Worm (Caenorhabditis elegans) whole organism, L4/young adult: ENCODE data around the gene ugt-49.
"Not testable (repeated sequence)": the region's sequence is repeated elsewhere in the genome, so short reads cannot be mapped to it uniquely, and the experiment has no call there.

Experiments
- W03F9.2 ChIP-seq: fragments of 150-350 bp; optimal IDR thresholded peaks from 2 replicates; lab custom pipeline; 2014; ENCODE audit warnings: missing biosample characterization, missing genetic modification characterization
- dao-5 ChIP-seq: sonication (generic microtip); optimal IDR thresholded peaks from 2 replicates; lab custom pipeline; 2016; ENCODE audit warnings: missing genotype, missing genetic modification characterization, moderate library complexity, missing compliant biosample characterization
- him-1 ChIP-seq: sonication (generic microtip); optimal IDR thresholded peaks from 2 replicates; lab custom pipeline; 2016; ENCODE audit warnings: missing genotype, missing genetic modification reagents, missing genetic modification characterization, missing compliant biosample characterization

Gene ugt-49

DNA sequence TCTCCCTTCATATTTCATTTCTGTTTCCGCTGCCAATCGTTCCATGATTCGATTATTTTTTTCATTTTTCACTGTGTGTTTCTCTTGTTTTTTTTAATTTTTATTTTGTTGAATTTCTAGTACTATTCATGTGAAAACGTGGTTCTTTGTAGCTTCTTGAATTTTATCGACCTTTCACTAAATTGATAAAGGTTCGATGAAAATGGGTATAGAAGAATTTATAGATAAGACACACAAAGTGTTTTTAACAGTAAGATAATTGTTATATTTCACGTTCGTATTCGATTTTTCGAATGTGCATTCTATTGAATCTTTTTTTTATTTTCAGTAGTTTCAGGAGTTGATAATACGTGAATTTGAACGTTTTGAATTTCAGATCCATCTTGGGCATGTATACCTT lies at the start of gene ugt-49:
Gene ugt-49, plus strand, starts transcription at position 371 of the 400 bp plus-strand sequence.
- TF ChIP-seq W03F9.2 (tag; lab: Kevin White, UChicago): no peak
- TF ChIP-seq dao-5 (tag; lab: Kevin White, UChicago): no peak
- no peak for TF ChIP-seq him-1 (tag; lab: Kevin White, UChicago)

DNA sequence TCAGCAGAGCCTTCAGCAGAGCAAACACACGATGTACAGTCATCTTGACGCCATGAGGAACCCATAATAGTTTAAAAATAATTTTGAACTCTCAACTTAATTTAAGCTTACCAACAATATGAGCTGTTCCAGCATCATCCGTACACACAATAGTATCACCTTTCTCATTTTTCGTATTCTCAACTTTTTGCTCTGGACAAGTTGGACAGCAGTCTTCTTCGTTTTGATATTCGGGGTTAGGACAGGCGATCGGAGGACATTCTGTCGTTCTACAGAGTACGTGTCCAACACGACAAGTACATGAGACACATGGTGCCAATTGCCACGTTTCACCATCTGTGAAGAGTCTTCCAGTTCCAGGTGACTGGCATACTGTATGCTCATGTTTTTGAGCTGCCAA lies 48.6 kb upstream of the ugt-49 start:
- TF ChIP-seq W03F9.2 (tag; lab: Kevin White, UChicago): no peak

DNA sequence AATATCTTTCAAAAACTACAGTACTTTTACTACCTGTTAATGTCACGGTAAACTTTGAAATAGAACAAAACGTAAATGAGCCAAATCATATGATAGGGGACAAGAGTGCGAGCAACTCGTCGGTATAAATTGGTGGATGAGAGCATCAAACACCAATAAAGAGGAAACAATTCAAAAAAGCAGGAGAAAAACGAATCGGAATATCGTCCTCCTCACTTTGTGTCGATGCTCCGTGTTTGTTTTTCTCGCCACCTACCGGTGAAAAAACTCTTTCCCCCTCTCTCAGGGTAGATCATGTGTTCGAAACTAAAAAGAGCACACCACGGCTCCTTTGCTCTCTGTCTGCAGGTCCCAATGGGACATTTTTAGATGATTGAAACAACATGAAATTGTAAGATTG lies 44.0 kb upstream of the ugt-49 start:
- no peak for TF ChIP-seq him-1 (tag; lab: Kevin White, UChicago)
- no peak for TF ChIP-seq dao-5 (tag; lab: Kevin White, UChicago)
- TF ChIP-seq W03F9.2 (tag; lab: Kevin White, UChicago): no peak

DNA sequence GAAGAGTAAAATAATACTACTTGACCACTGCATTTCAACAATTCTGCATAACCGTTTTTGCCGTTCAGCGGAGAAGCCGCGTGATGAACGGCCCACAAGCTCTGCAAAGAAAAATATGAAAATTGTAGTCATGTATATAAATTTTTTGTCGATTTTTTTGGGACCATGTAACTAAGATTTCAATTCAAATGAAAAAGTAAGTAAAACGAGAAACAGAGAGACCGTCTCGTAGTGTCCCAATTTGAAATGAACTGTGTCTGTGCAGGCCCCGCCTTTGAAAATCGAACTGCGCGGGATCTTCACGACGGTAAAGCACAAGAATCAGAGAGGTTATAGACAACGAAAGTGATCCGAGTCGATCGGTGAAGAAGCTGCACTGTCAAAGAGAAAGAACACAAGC lies 40.1 kb upstream of the ugt-49 start, which contains the start of gene crm-1:
Gene crm-1, minus strand, starts transcription at position 101 of the 400 bp plus-strand sequence.
- no peak for TF ChIP-seq W03F9.2 (tag; lab: Kevin White, UChicago)
- TF ChIP-seq him-1 (tag; lab: Kevin White, UChicago): no peak
- TF ChIP-seq dao-5 (tag; lab: Kevin White, UChicago): no peak

DNA sequence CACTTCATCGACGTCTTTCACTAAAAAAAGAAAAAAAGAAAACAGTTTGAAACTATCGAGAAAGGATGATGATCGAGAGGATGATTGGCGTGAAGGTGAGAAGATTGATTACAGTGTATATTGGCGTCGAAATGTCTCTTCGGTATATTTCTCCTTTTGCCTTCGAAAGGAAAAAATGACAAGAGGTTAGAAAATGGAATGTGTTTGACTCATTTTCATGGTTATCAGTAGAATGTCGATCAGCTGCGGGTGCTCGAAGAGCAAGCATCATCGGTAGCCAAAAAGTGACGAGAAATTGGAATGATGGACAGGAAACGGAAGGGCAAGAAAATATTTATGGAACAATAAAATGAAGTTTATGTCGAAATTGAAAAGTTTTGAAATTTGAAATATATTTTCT lies 38.3 kb upstream of the ugt-49 start:
- no peak for TF ChIP-seq dao-5 (tag; lab: Kevin White, UChicago)
- no peak for TF ChIP-seq him-1 (tag; lab: Kevin White, UChicago)
- no peak for TF ChIP-seq W03F9.2 (tag; lab: Kevin White, UChicago)

DNA sequence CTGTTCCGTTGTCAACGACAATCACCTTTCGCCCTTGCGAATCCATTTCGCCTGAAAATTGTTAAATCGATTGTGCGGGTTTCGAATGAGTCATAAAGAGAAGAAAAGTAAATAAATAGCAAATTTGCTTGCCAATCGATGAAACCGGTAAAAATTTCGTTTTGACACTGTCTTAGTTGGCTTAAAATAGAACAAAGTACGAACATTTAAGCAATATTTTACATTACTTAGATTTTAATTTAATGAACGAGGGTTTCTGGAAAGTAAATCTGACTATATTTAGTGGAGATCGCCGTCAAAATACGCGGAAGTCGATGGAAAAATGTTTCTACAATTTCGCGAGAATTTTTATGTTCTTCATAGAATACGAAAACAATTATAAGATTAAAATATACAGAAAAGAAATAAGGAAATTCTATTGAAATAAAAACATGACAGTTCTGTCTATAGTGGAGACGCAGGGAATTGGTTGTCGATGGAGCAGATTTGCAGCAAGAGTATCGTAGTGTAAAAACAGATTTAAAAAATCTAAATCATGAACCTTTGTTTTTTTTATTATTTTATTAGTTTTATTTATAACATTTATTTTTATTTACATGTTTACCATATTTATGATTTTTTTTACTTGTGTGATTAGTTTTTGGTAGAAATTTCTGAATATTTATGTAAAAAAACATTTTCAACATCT lies 33.7 kb upstream of the ugt-49 start, which contains the start of gene arx-2:
Gene arx-2, minus strand, starts transcription at position 51 of the 688 bp plus-strand sequence.
- TF ChIP-seq W03F9.2 (tag; lab: Kevin White, UChicago) (peak; percentile 90), dao-5 (tag; lab: Kevin White, UChicago) (no peak), him-1 (tag; lab: Kevin White, UChicago) (no peak)

DNA sequence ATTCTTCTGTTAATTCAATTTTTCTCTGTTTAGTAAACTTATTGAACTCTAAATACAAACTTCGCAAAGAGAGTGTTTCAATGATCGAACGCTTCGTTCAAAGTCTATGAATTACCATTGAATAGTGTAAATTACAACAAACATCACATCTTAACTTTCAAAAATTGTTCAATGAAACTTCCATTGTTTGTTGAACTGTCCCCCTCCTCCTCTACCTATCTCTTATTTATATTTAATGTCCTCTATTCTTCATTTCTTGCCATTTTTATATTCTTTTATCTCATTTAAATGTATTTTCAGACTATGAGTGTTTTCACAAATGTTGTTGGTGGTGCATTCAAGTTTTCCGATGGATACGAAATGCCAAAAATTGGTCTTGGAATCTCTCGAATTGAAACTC lies 32.9 kb upstream of the ugt-49 start, which contains the start of gene K07C5.2:
Gene K07C5.2, plus strand, starts transcription at position 301 of the 400 bp plus-strand sequence.
- TF ChIP-seq dao-5 (tag; lab: Kevin White, UChicago) (no peak), W03F9.2 (tag; lab: Kevin White, UChicago) (no peak), him-1 (tag; lab: Kevin White, UChicago) (no peak)

DNA sequence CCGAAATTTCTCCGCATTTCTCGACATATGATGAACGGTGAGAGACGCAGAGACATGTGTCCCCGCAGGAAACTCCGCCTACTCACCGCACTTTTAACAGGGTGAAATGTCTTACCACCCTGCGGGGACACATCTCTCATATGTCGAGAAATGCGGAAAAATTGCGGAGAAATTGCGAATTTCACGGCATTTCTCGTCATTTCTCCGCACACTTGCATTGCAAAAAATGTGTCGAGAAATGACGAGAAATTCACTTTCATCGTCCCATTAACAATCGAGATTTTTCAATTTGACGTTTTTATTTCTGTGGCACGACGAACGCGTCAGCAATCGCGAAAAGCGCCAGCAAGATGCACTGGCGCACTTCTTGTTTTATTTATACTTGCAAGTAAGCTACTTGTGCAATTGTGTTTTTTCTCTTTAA lies 30.2 kb upstream of the ugt-49 start, which contains the start of gene K07C5.13:
Gene K07C5.13, plus strand, starts transcription at position 151 of the 424 bp plus-strand sequence.
- not testable (repeated sequence) for TF ChIP-seq W03F9.2, him-1, dao-5 (tag; lab: Kevin White, UChicago)

DNA sequence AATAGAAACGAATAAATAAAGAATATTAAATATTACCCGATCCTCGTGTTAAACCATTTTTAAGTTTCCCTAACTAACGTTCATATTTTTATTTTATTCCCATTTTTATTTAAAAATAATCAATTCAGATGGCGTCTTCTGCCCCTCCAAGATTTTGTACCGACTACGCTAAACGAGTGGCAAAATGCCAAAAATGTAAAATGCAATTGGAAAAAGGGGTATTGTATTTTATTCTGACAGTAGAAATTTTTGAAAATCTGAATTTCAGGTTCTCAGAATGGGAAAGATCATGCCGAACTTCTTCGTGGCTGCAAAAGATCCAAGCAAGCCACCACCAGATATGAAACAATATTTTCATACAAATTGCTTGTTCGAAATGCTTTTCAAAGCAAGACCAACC lies 29.2 kb upstream of the ugt-49 start, which contains the start of gene K07C5.3:
Gene K07C5.3, plus strand, starts transcription at position 129 of the 400 bp plus-strand sequence.
- TF ChIP-seq W03F9.2 (tag; lab: Kevin White, UChicago): no peak
- no peak for TF ChIP-seq dao-5 (tag; lab: Kevin White, UChicago)
- TF ChIP-seq him-1 (tag; lab: Kevin White, UChicago): no peak

DNA sequence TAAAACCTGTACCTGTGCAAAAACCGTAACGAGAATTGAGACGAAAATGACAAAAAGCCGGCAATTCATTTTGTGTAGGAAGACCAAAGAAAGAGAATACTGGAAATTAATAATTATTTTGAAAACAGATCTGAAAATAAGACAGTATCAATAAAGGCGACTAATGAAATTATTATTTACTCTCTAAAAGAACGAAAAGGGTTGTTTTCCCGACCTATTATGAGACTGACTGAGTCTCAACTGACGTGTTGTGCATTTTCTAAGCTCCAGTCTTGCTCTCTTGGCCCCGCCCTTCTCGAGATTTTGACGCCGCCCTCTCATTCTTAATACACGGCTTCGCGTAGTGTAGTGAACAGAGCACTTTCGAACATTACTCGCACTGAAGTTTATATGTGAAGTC lies 22.1 kb upstream of the ugt-49 start, which contains the start of gene K07C5.9:
Gene K07C5.9, minus strand, starts transcription at position 101 of the 400 bp plus-strand sequence.
- TF ChIP-seq him-1 (tag; lab: Kevin White, UChicago) (no peak), dao-5 (tag; lab: Kevin White, UChicago) (no peak), W03F9.2 (tag; lab: Kevin White, UChicago) (no peak)

DNA sequence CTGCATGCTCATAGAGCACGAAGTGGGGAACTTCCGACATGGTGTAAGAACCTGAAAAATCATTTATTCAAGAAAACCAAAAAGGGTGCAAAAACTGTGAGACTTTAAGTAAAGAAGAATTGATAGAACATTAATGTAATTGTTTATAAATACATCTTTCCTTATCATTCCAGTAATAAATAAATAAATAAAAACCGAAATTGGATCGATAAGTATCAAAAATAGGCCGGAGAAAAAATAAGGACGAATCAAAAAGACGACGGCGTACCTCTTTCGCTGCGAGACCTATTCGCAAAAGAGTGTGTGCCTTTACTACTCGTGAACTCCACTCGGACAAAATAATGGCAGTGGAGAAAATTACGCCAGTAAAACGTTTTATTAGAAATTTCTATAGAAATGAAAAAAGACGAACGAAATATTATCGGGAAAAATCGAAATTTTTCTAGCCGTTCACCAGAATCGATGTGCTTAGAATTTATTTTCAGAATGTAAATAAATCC lies 19.1 kb upstream of the ugt-49 start, which contains the start of gene nol-56:
Gene nol-56, minus strand, starts transcription at position 51 of the 500 bp plus-strand sequence.
- peak; percentile 28 for TF ChIP-seq him-1 (tag; lab: Kevin White, UChicago)
- TF ChIP-seq W03F9.2 (tag; lab: Kevin White, UChicago): peak; percentile 93
- no peak for TF ChIP-seq dao-5 (tag; lab: Kevin White, UChicago)

DNA sequence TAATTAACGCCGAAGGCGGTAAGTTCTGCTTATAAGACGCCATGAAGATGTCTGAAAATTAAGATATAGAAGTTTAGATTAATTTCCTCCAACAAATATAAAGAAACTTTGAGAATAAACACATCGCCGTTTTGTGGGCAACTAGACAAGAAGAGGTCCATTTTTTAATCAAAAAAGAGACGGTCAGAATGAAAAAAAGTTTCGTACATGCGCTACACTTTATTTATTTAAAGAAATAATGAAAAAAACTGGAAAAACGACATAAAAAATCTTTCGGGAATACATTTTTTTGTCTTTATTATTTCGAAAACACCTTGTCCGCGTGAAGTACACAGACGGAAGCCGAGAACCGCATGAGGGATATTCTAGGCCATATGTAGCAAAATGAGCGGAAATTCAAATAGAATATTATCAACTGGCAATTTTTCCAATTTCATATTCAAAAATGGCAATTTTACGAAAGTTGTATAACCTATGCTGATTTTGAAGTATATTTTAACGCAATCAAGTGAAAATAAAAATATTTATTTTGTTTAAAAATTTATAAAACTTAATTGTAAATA lies 16.3 kb upstream of the ugt-49 start, which contains the start of gene sluh-7:
Gene sluh-7, minus strand, starts transcription at position 51 of the 563 bp plus-strand sequence.
- peak; percentile 32 for TF ChIP-seq him-1 (tag; lab: Kevin White, UChicago)
- no peak for TF ChIP-seq dao-5 (tag; lab: Kevin White, UChicago)
- peak; percentile 86 for TF ChIP-seq W03F9.2 (tag; lab: Kevin White, UChicago)

DNA sequence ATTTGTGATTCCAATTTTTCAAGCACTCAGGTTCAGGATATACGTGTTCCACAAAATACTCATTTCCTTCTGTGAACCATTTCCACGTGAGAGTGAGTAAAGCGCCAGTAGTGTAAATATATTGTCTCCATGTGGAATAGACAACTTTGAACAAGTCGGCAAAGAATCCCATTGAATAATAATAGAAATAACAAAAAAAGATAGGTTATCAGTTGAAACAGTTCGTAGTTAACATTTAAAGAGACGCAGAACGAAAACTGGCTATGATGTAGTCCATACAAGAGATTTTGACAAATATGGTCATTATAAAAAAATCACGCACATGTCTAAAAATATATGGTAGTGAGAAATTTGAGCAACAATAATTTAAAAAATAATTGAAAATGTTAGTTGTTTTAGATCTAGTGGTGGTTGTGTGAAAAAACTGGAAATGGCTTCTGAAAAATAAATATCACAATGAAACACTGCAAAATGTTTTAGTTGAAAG lies 14.6 kb upstream of the ugt-49 start, which contains the start of gene ceeh-2:
Gene ceeh-2, minus strand, starts transcription at position 437 of the 487 bp plus-strand sequence.
- no peak for TF ChIP-seq dao-5 (tag; lab: Kevin White, UChicago)
- TF ChIP-seq him-1 (tag; lab: Kevin White, UChicago): no peak
- TF ChIP-seq W03F9.2 (tag; lab: Kevin White, UChicago): no peak
